Worm (Caenorhabditis elegans) whole organism, midembryonic: ENCODE results near the gene hyl-1.

Experiments
- T22C8.4 ChIP-seq: fragments of 200-800 bp; sonication (Bioruptor generic); IDR thresholded peaks from 2 replicates; pipeline ENCODE4 v1.3.6; 2022; ENCODE audit warnings: missing genetic modification characterization, missing compliant biosample characterization
- klf-2 ChIP-seq: fragments of 200-800 bp; sonication (Bioruptor generic); conservative IDR thresholded peaks from 2 replicates; pipeline ENCODE4 v1.3.6; 2022; ENCODE audit warnings: missing genetic modification reagents, missing genetic modification characterization, missing compliant biosample characterization
- ref-1 ChIP-seq: fragments of 200-800 bp; sonication (Bioruptor generic); conservative IDR thresholded peaks from 2 replicates; pipeline ENCODE4 v1.3.6; 2022; ENCODE audit warnings: missing genetic modification reagents, missing genetic modification characterization, missing compliant biosample characterization
- ztf-23 ChIP-seq: fragments of 200-800 bp; sonication (Bioruptor generic); IDR thresholded peaks from 2 replicates; pipeline ENCODE4 v1.3.6; 2022; ENCODE audit warnings: missing genetic modification reagents, missing genetic modification characterization, missing compliant biosample characterization

- no peak for TF ChIP-seq T22C8.4 (GFP tag; lab: Robert Waterston, UW)
- TF ChIP-seq ztf-23 (GFP tag; lab: Robert Waterston, UW) = no peak
- no peak for TF ChIP-seq ref-1 (GFP tag; lab: Robert Waterston, UW)
- no peak for TF ChIP-seq klf-2 (GFP tag; lab: Robert Waterston, UW)
These were observed 46.7 kb upstream of the hyl-1 start, which contains the start of gene sru-7 for ce11 chrIV:8492242-8492641.
